Fruit fly (Drosophila melanogaster) whole organism, prepupa: ENCODE data around the gene RpS25.

Experiments used
- CG10631 ChIP-seq: fragments of 200-800 bp; sonication (Bioruptor generic); optimal IDR thresholded peaks from 2 replicates; lab custom pipeline; 2016; ENCODE audit warnings: missing biosample characterization, missing genetic modification characterization
- CG15336 ChIP-seq: fragments of 200-800 bp; sonication (Bioruptor generic); IDR thresholded peaks from 2 replicates; pipeline ENCODE4 v1.3.6; 2022; ENCODE audit warnings: missing biosample characterization, missing genetic modification characterization
- CG6808 ChIP-seq: fragments of 200-800 bp; sonication (Bioruptor generic); optimal IDR thresholded peaks from 3 replicates; lab custom pipeline; 2017; ENCODE audit warnings: missing biosample characterization, missing genetic modification characterization, mild to moderate bottlenecking, moderate library complexity, missing genetic modification reagents
- CG6854 ChIP-seq: fragments of 200-800 bp; sonication (Bioruptor generic); optimal IDR thresholded peaks from 2 replicates; lab custom pipeline; 2017; ENCODE audit warnings: missing biosample characterization, mild to moderate bottlenecking, missing genetic modification characterization
- CG8632 ChIP-seq: fragments of 200-800 bp; sonication (Bioruptor generic); optimal IDR thresholded peaks from 3 replicates; lab custom pipeline; 2016; ENCODE audit warnings: missing biosample characterization, missing genetic modification characterization
- Lpt ChIP-seq: fragments of 200-800 bp; sonication (Bioruptor generic); optimal IDR thresholded peaks from 3 replicates; lab custom pipeline; 2016; ENCODE audit warnings: missing biosample characterization, missing genetic modification characterization
- OdsH ChIP-seq: fragments of 200-800 bp; sonication (Bioruptor generic); optimal IDR thresholded peaks from 3 replicates; lab custom pipeline; 2016; ENCODE audit warnings: missing biosample characterization, missing genetic modification characterization
- fd85E ChIP-seq: fragments of 200-800 bp; sonication (Bioruptor generic); optimal IDR thresholded peaks from 3 replicates; lab custom pipeline; 2016; ENCODE audit warnings: missing biosample characterization, missing genetic modification characterization
- svp ChIP-seq: fragments of 200-800 bp; sonication (Bioruptor generic); peaks from one replicate; lab custom pipeline; 2016; ENCODE audit warnings: missing biosample characterization, missing genetic modification characterization
- topi ChIP-seq: fragments of 200-800 bp; sonication (Bioruptor generic); optimal IDR thresholded peaks from 3 replicates; lab custom pipeline; 2016; ENCODE audit warnings: missing biosample characterization, missing genetic modification characterization

- no peak for TF ChIP-seq topi (GFP tag; lab: Kevin White, UChicago)
- TF ChIP-seq svp (GFP tag; lab: Kevin White, UChicago): no peak
- TF ChIP-seq OdsH (GFP tag; lab: Kevin White, UChicago): no peak
- no peak for TF ChIP-seq CG8632 (GFP tag; lab: Kevin White, UChicago)
- no peak for TF ChIP-seq CG6854
- no peak for TF ChIP-seq CG15336
- no peak for TF ChIP-seq Lpt (GFP tag; lab: Kevin White, UChicago)
- no peak for TF ChIP-seq fd85E (GFP tag; lab: Kevin White, UChicago)
- TF ChIP-seq CG6808 (GFP tag; lab: Kevin White, UChicago): no peak
- no peak for TF ChIP-seq CG10631
These were observed 20.0 kb upstream of the RpS25 start, which contains the start of gene CG31441 for dm6 chr3R:11236041-11236440.
